Worm (Caenorhabditis elegans) whole organism, young adult: ENCODE measurements around the gene F21A3.11.

Source experiments
- C17E4.6 ChIP-seq: fragments of 200-800 bp; sonication (Bioruptor generic); IDR thresholded peaks from 2 replicates; pipeline ENCODE4 v1.3.6; 2022; ENCODE audit warnings: missing genetic modification reagents, missing genetic modification characterization, missing compliant biosample characterization
- K11D2.4 ChIP-seq: fragments of 200-800 bp; sonication (Bioruptor generic); IDR thresholded peaks from 2 replicates; pipeline ENCODE4 v1.3.6; 2022; ENCODE audit warnings: missing genetic modification reagents, missing genetic modification characterization, missing compliant biosample characterization
- ZK185.1 ChIP-seq: sonication (generic microtip); optimal IDR thresholded peaks from 2 replicates; lab custom pipeline; 2016; ENCODE audit warnings: mild to moderate bottlenecking, missing genetic modification characterization, missing compliant biosample characterization; ENCODE audit not compliant: poor library complexity, severe bottlenecking
- chd-7 ChIP-seq: sonication (generic microtip); optimal IDR thresholded peaks from 2 replicates; lab custom pipeline; 2016; ENCODE audit warnings: mild to moderate bottlenecking, missing genetic modification characterization, moderate library complexity, missing compliant biosample characterization
- dpff-1 ChIP-seq: sonication (generic microtip); optimal IDR thresholded peaks from 2 replicates; lab custom pipeline; 2017; ENCODE audit warnings: mild to moderate bottlenecking, missing genetic modification characterization, missing compliant biosample characterization
- egl-18 ChIP-seq: fragments of 200-800 bp; sonication (Bioruptor generic); IDR thresholded peaks from 2 replicates; pipeline ENCODE4 v1.3.6; 2022; ENCODE audit warnings: missing genetic modification reagents, missing genetic modification characterization, missing compliant biosample characterization
- hmg-20 ChIP-seq: fragments of 200-800 bp; sonication (Bioruptor generic); IDR thresholded peaks from 2 replicates; pipeline ENCODE4 v1.3.6; 2022; ENCODE audit warnings: missing genetic modification reagents, missing genetic modification characterization, missing compliant biosample characterization
- hsf-1 ChIP-seq: fragments of 200-800 bp; sonication (Bioruptor generic); IDR thresholded peaks from 2 replicates; pipeline ENCODE4 v1.3.6; 2022; ENCODE audit warnings: missing genetic modification reagents, missing genetic modification characterization, missing compliant biosample characterization
- snpc-3.4 ChIP-seq: sonication (generic microtip); optimal IDR thresholded peaks from 2 replicates; lab custom pipeline; 2017; ENCODE audit warnings: missing genetic modification characterization, mild to moderate bottlenecking, missing compliant biosample characterization, antibody characterized with exemption, moderate library complexity, missing genotype, missing genetic modification reagents
- unc-130 ChIP-seq: sonication (generic microtip); optimal IDR thresholded peaks from 2 replicates; lab custom pipeline; 2016; ENCODE audit warnings: missing genetic modification reagents, missing genetic modification characterization, missing compliant biosample characterization
- unc-62 ChIP-seq: fragments of 150-350 bp; optimal IDR thresholded peaks from 2 replicates; lab custom pipeline; 2014; ENCODE audit warnings: missing biosample characterization, missing genetic modification reagents, missing genetic modification characterization
- ztf-28 ChIP-seq: fragments of 200-800 bp; sonication (Bioruptor generic); IDR thresholded peaks from 2 replicates; pipeline ENCODE4 v1.3.6; 2022; ENCODE audit warnings: missing genetic modification reagents, missing genetic modification characterization, missing compliant biosample characterization

- TF ChIP-seq ZK185.1 (no peak), unc-130 (GFP tag; lab: Kevin White, UChicago) (no peak), hmg-20 (no peak), K11D2.4 (no peak), unc-62 (GFP tag; lab: Kevin White, UChicago) (no peak), ztf-28 (no peak), hsf-1 (GFP tag; lab: Robert Waterston, UW) (no peak), egl-18 (no peak), dpff-1 (no peak), snpc-3.4 (tag; lab: Kevin White, UChicago) (no peak), C17E4.6 (no peak), chd-7 (tag; lab: Kevin White, UChicago) (no peak)
Measured at ce11 chrV:15568381-15568780, 35.4 kb upstream of the F21A3.11 start.
